Fruit fly (Drosophila melanogaster): Measurements from ENCODE around the gene ND-ACP.
A peak's percentile ranks its signal among the peaks of the same experiment; 100 is the strongest.

ND-ACP gene

dm6 chr3L:1349942-1350923, 20.5 kb downstream of the ND-ACP start (continued):
- TF ChIP-seq CG4617 (GFP tag; optimal IDR thresholded peaks at IDR 0.05; ENCODE audit: borderline replicate concordance) (peak; percentile 41), pum (GFP tag; optimal IDR thresholded peaks at IDR 0.05) (peak; percentile 35), dimm (GFP tag; IDR thresholded peaks at IDR 0.05) (no peak), CG10565 (GFP tag; optimal IDR thresholded peaks at IDR 0.05) (no peak), CG12104 (GFP tag; optimal IDR thresholded peaks at IDR 0.05) (peak; percentile 23), CG13296 (GFP tag; optimal IDR thresholded peaks at IDR 0.05) (peak; percentile 22), CG6689 (GFP tag; IDR thresholded peaks at IDR 0.05) (peak; percentile 29; the same call in 1 of the 2 replicates), usp (GFP tag; optimal IDR thresholded peaks at IDR 0.05) (no peak), Jarid2 (GFP tag; optimal IDR thresholded peaks at IDR 0.05) (no peak), tll (GFP tag; optimal IDR thresholded peaks at IDR 0.05) (no peak), CG10462 (GFP tag; optimal IDR thresholded peaks at IDR 0.05) (no peak), fd64A (GFP tag; optimal IDR thresholded peaks at IDR 0.05) (no peak), CG9932 (GFP tag; IDR thresholded peaks at IDR 0.05) (peak; percentile 81), cato (GFP tag; optimal IDR thresholded peaks at IDR 0.05; ENCODE audit: borderline replicate concordance) (peak; percentile 4), CG7357 (GFP tag; IDR thresholded peaks at IDR 0.05) (no peak), CG2202 (tag; optimal IDR thresholded peaks at IDR 0.05) (no peak), danr (GFP tag; IDR thresholded peaks at IDR 0.05) (no peak), CG17802 (tag; optimal IDR thresholded peaks at IDR 0.05) (no peak), Deaf1 (tag; optimal IDR thresholded peaks at IDR 0.05) (no peak), lmd (GFP tag; IDR thresholded peaks at IDR 0.05) (no peak; the same call in 1 of the 2 replicates), Opbp (GFP tag; IDR thresholded peaks at IDR 0.05; ENCODE audit: partially characterized antibody) (peak; percentile 98), B-H2 (GFP tag; optimal IDR thresholded peaks at IDR 0.05) (no peak), sob (GFP tag; IDR thresholded peaks at IDR 0.05) (0 out of 2 replicates have a peak, but pooled peaks have one; percentile 13), D (optimal IDR thresholded peaks at IDR 0.05) (no peak), D (GFP tag; optimal IDR thresholded peaks at IDR 0.05) (no peak), fd102C (GFP tag; optimal IDR thresholded peaks at IDR 0.05) (no peak), trh (GFP tag; optimal IDR thresholded peaks at IDR 0.05) (no peak), CG3281 (GFP tag; optimal IDR thresholded peaks at IDR 0.05) (peak; percentile 4), z (GFP tag; IDR thresholded peaks at IDR 0.05) (no peak), CG15514 (GFP tag; optimal IDR thresholded peaks at IDR 0.05) (peak; percentile 69), Ptx1 (GFP tag; IDR thresholded peaks at IDR 0.05) (peak; percentile 37), CG17612 (GFP tag; IDR thresholded peaks at IDR 0.05) (no peak), CG14710 (tag; optimal IDR thresholded peaks at IDR 0.05) (peak; percentile 57), gcm (GFP tag; optimal IDR thresholded peaks at IDR 0.05) (no peak), CG17359 (tag; optimal IDR thresholded peaks at IDR 0.05) (peak; percentile 19), Nf-YB (GFP tag; optimal IDR thresholded peaks at IDR 0.05) (peak; percentile 11), CG14050 (GFP tag; IDR thresholded peaks at IDR 0.05) (no peak), aop (GFP tag; IDR thresholded peaks at IDR 0.05) (no peak), br (optimal IDR thresholded peaks at IDR 0.05) (no peak), crc (GFP tag; optimal IDR thresholded peaks at IDR 0.05) (peak; percentile 0), Drgx (GFP tag; IDR thresholded peaks at IDR 0.05) (no peak), nau (GFP tag; optimal IDR thresholded peaks at IDR 0.05) (no peak), CG3838 (GFP tag; optimal IDR thresholded peaks at IDR 0.05) (no peak), eve (GFP tag; optimal IDR thresholded peaks at IDR 0.05) (no peak), HLH3B (GFP tag; IDR thresholded peaks at IDR 0.05) (no peak), CG10147 (GFP tag; optimal IDR thresholded peaks at IDR 0.05) (no peak), dysf (GFP tag; IDR thresholded peaks at IDR 0.05) (0 out of 3 replicates have a peak, but pooled peaks have one; percentile 5), CG8765 (GFP tag; IDR thresholded peaks at IDR 0.05) (no peak), CG2199 (GFP tag; IDR thresholded peaks at IDR 0.05) (no peak)
